Worm (Caenorhabditis elegans) whole organism, late embryonic: ENCODE data around the gene B0432.1.

Experiments
- C08G9.2 ChIP-seq: sonication (generic microtip); optimal IDR thresholded peaks from 2 replicates; lab custom pipeline; 2016; ENCODE audit warnings: mild to moderate bottlenecking, missing genetic modification characterization, moderate library complexity, missing compliant biosample characterization
- C38D4.7 ChIP-seq: fragments of 200-800 bp; sonication (Bioruptor generic); optimal IDR thresholded peaks from 2 replicates; lab custom pipeline; 2018; ENCODE audit warnings: mild to moderate bottlenecking, missing genetic modification characterization, moderate library complexity, missing compliant biosample characterization
- K02D7.2 ChIP-seq: sonication (generic microtip); optimal IDR thresholded peaks from 2 replicates; lab custom pipeline; 2017; ENCODE audit warnings: mild to moderate bottlenecking, missing genetic modification characterization, missing compliant biosample characterization
- K09A11.1 ChIP-seq: sonication (generic microtip); optimal IDR thresholded peaks from 2 replicates; lab custom pipeline; 2017; ENCODE audit warnings: antibody characterized with exemption, mild to moderate bottlenecking, missing genetic modification characterization, missing compliant biosample characterization; ENCODE audit not compliant: insufficient read depth
- T23F11.4 ChIP-seq: fragments of 200-800 bp; sonication (Bioruptor generic); optimal IDR thresholded peaks from 2 replicates; lab custom pipeline; 2018; ENCODE audit warnings: mild to moderate bottlenecking, missing genetic modification characterization, missing compliant biosample characterization
- Y22D7AL.16 ChIP-seq: sonication (generic microtip); optimal IDR thresholded peaks from 2 replicates; lab custom pipeline; 2016; ENCODE audit warnings: missing genetic modification characterization, missing compliant biosample characterization
- ahr-1 ChIP-seq: sonication (generic microtip); optimal IDR thresholded peaks from 2 replicates; lab custom pipeline; 2016; ENCODE audit warnings: missing genetic modification characterization, missing compliant biosample characterization
- ama-1 ChIP-seq: fragments of 150-350 bp; optimal IDR thresholded peaks from 2 replicates; lab custom pipeline; 2014
- ceh-14 ChIP-seq: sonication (generic microtip); optimal IDR thresholded peaks from 2 replicates; lab custom pipeline; 2016; ENCODE audit warnings: missing genotype, missing genetic modification characterization, missing compliant biosample characterization
- ceh-18 ChIP-seq: sonication (generic microtip); optimal IDR thresholded peaks from 2 replicates; lab custom pipeline; 2016; ENCODE audit warnings: missing genetic modification characterization, missing compliant biosample characterization
- ceh-19 ChIP-seq: fragments of 200-800 bp; sonication (Bioruptor generic); optimal IDR thresholded peaks from 2 replicates; lab custom pipeline; 2018; ENCODE audit warnings: mild to moderate bottlenecking, missing genetic modification characterization, missing compliant biosample characterization
- ceh-2 ChIP-seq: sonication (generic microtip); optimal IDR thresholded peaks from 2 replicates; lab custom pipeline; 2016; ENCODE audit warnings: missing genotype, missing genetic modification characterization, missing compliant biosample characterization
- ceh-22 ChIP-seq: sonication (generic microtip); optimal IDR thresholded peaks from 2 replicates; lab custom pipeline; 2017; ENCODE audit warnings: missing biosample characterization, missing genetic modification characterization
- ceh-24 ChIP-seq: sonication (generic microtip); optimal IDR thresholded peaks from 2 replicates; lab custom pipeline; 2016; ENCODE audit warnings: mild to moderate bottlenecking, missing genetic modification characterization, missing compliant biosample characterization
- ceh-34 ChIP-seq: sonication (generic microtip); optimal IDR thresholded peaks from 2 replicates; lab custom pipeline; 2016; ENCODE audit warnings: mild to moderate bottlenecking, missing genetic modification characterization, missing compliant biosample characterization
- ceh-45 ChIP-seq: fragments of 200-800 bp; sonication (Bioruptor generic); IDR thresholded peaks from 2 replicates; pipeline ENCODE4 v1.3.6; 2022; ENCODE audit warnings: missing genetic modification reagents, missing genetic modification characterization, missing compliant biosample characterization
- ceh-48 ChIP-seq: sonication (generic microtip); optimal IDR thresholded peaks from 2 replicates; lab custom pipeline; 2016; ENCODE audit warnings: missing genetic modification characterization, inconsistent platforms, missing compliant biosample characterization
- ceh-6 ChIP-seq: fragments of 200-800 bp; sonication (Bioruptor generic); optimal IDR thresholded peaks from 2 replicates; lab custom pipeline; 2018; ENCODE audit warnings: mild to moderate bottlenecking, missing genetic modification characterization, missing compliant biosample characterization
- ceh-9 ChIP-seq: sonication (generic microtip); optimal IDR thresholded peaks from 2 replicates; lab custom pipeline; 2016; ENCODE audit warnings: mild to moderate bottlenecking, missing genetic modification characterization, inconsistent platforms, missing compliant biosample characterization
- che-1 ChIP-seq: sonication (generic microtip); optimal IDR thresholded peaks from 2 replicates; lab custom pipeline; 2016; ENCODE audit warnings: mild to moderate bottlenecking, missing genetic modification characterization, missing compliant biosample characterization
- dmd-4 ChIP-seq: sonication (generic microtip); optimal IDR thresholded peaks from 2 replicates; lab custom pipeline; 2016; ENCODE audit warnings: borderline replicate concordance, missing genetic modification characterization, missing compliant biosample characterization
- dve-1 ChIP-seq: sonication (generic microtip); optimal IDR thresholded peaks from 2 replicates; lab custom pipeline; 2017; ENCODE audit warnings: antibody characterized with exemption, mild to moderate bottlenecking, missing genetic modification characterization, missing compliant biosample characterization
- elt-2 ChIP-seq: sonication (generic microtip); optimal IDR thresholded peaks from 2 replicates; lab custom pipeline; 2016; ENCODE audit warnings: missing genetic modification reagents, missing genetic modification characterization, missing compliant biosample characterization
- elt-4 ChIP-seq: sonication (generic microtip); optimal IDR thresholded peaks from 2 replicates; lab custom pipeline; 2016; ENCODE audit warnings: missing genetic modification characterization, missing compliant biosample characterization
- ets-4 ChIP-seq: sonication (generic microtip); optimal IDR thresholded peaks from 2 replicates; lab custom pipeline; 2016; ENCODE audit warnings: missing genetic modification characterization, missing compliant biosample characterization
- fkh-10 ChIP-seq: fragments of 150-350 bp; optimal IDR thresholded peaks from 2 replicates; lab custom pipeline; 2014; ENCODE audit warnings: missing biosample characterization, missing genetic modification reagents, missing genetic modification characterization
- fkh-6 ChIP-seq: sonication (generic microtip); optimal IDR thresholded peaks from 2 replicates; lab custom pipeline; 2016; ENCODE audit warnings: missing genetic modification characterization, missing compliant biosample characterization
- gmeb-2 ChIP-seq: sonication (generic microtip); optimal IDR thresholded peaks from 2 replicates; lab custom pipeline; 2016; ENCODE audit warnings: missing genetic modification characterization, inconsistent platforms, missing compliant biosample characterization
- hlh-13 ChIP-seq: fragments of 200-800 bp; sonication (Bioruptor generic); optimal IDR thresholded peaks from 2 replicates; lab custom pipeline; 2018; ENCODE audit warnings: mild to moderate bottlenecking, missing genetic modification characterization, missing compliant biosample characterization
- hlh-15 ChIP-seq: sonication (generic microtip); optimal IDR thresholded peaks from 2 replicates; lab custom pipeline; 2016; ENCODE audit warnings: missing genetic modification characterization, missing compliant biosample characterization
- hlh-30 ChIP-seq: sonication (generic microtip); optimal IDR thresholded peaks from 2 replicates; lab custom pipeline; 2017; ENCODE audit warnings: antibody characterized with exemption, missing genetic modification characterization, missing compliant biosample characterization; ENCODE audit not compliant: insufficient read depth
- hlh-8 ChIP-seq: sonication (generic microtip); optimal IDR thresholded peaks from 2 replicates; lab custom pipeline; 2016; ENCODE audit warnings: missing genotype, missing genetic modification characterization, missing compliant biosample characterization
- lim-6 ChIP-seq: sonication (generic microtip); optimal IDR thresholded peaks from 2 replicates; lab custom pipeline; 2016; ENCODE audit warnings: missing genetic modification characterization, missing compliant biosample characterization
- madf-2 ChIP-seq: sonication (generic microtip); optimal IDR thresholded peaks from 2 replicates; lab custom pipeline; 2017; ENCODE audit warnings: missing genetic modification characterization, missing compliant biosample characterization
- npax-4 ChIP-seq: sonication (generic microtip); optimal IDR thresholded peaks from 2 replicates; lab custom pipeline; 2016; ENCODE audit warnings: missing genetic modification characterization, missing compliant biosample characterization
- pag-3 ChIP-seq: sonication (generic microtip); optimal IDR thresholded peaks from 2 replicates; lab custom pipeline; 2016; ENCODE audit warnings: missing compliant biosample characterization, missing genetic modification characterization, borderline replicate concordance
- pat-9 ChIP-seq: fragments of 200-800 bp; sonication (Bioruptor generic); optimal IDR thresholded peaks from 2 replicates; lab custom pipeline; 2018; ENCODE audit warnings: mild to moderate bottlenecking, missing genetic modification characterization, moderate library complexity, missing compliant biosample characterization
- pax-1 ChIP-seq: fragments of 150-350 bp; optimal IDR thresholded peaks from 2 replicates; lab custom pipeline; 2014; ENCODE audit warnings: missing biosample characterization, missing genetic modification characterization
- pha-4 ChIP-seq: fragments of 150-350 bp; optimal IDR thresholded peaks from 2 replicates; lab custom pipeline; 2018; ENCODE audit warnings: missing biosample characterization, missing genetic modification reagents, missing genetic modification characterization
- pros-1 ChIP-seq: fragments of 150-350 bp; optimal IDR thresholded peaks from 2 replicates; lab custom pipeline; 2014; ENCODE audit warnings: missing biosample characterization, missing genetic modification reagents, missing genetic modification characterization
- ref-2 ChIP-seq: sonication (generic microtip); optimal IDR thresholded peaks from 2 replicates; lab custom pipeline; 2016; ENCODE audit warnings: missing genetic modification characterization, missing compliant biosample characterization
- rnt-1 ChIP-seq: sonication (generic microtip); optimal IDR thresholded peaks from 2 replicates; lab custom pipeline; 2016; ENCODE audit warnings: missing genetic modification characterization, missing compliant biosample characterization
- sdc-2 ChIP-seq: sonication (generic microtip); optimal IDR thresholded peaks from 2 replicates; lab custom pipeline; 2016; ENCODE audit warnings: missing genotype, missing genetic modification characterization, missing compliant biosample characterization
- sox-4 ChIP-seq: sonication (generic microtip); optimal IDR thresholded peaks from 2 replicates; lab custom pipeline; 2017; ENCODE audit warnings: mild to moderate bottlenecking, missing genetic modification characterization, inconsistent platforms, missing compliant biosample characterization
- tbx-2 ChIP-seq: sonication (generic microtip); optimal IDR thresholded peaks from 2 replicates; lab custom pipeline; 2016; ENCODE audit warnings: missing genetic modification characterization, missing compliant biosample characterization
- tbx-7 ChIP-seq: sonication (generic microtip); optimal IDR thresholded peaks from 2 replicates; lab custom pipeline; 2016; ENCODE audit warnings: missing genotype, missing genetic modification characterization, missing compliant biosample characterization
- ttx-3 ChIP-seq: sonication (generic microtip); optimal IDR thresholded peaks from 2 replicates; lab custom pipeline; 2016; ENCODE audit warnings: missing genetic modification reagents, missing genetic modification characterization, missing compliant biosample characterization
- unc-42 ChIP-seq: sonication (generic microtip); optimal IDR thresholded peaks from 2 replicates; lab custom pipeline; 2016; ENCODE audit warnings: missing genotype, missing genetic modification characterization, missing compliant biosample characterization
- unc-86 ChIP-seq: sonication (generic microtip); optimal IDR thresholded peaks from 2 replicates; lab custom pipeline; 2016; ENCODE audit warnings: missing genetic modification characterization, missing compliant biosample characterization

The B0432.1 gene

ce11 chrII:296911-297440 is at the start of gene B0432.1, which contains the start of gene clec-117:
TSS of gene B0432.1 (plus strand) at chrII:297390.
TSS of gene clec-117 (minus strand) at chrII:297011.
- TF ChIP-seq ets-4: no peak
- no peak for TF ChIP-seq che-1 (tag; lab: Kevin White, UChicago)
- TF ChIP-seq hlh-8: no peak
- no peak for TF ChIP-seq ceh-6
- TF ChIP-seq K02D7.2 (tag; lab: Kevin White, UChicago): no peak
- no peak for TF ChIP-seq ttx-3 (tag; lab: Kevin White, UChicago)
- no peak for TF ChIP-seq ama-1
- TF ChIP-seq ceh-9 (tag; lab: Kevin White, UChicago): no peak
- TF ChIP-seq, all 69 proteins: peak for 0

ce11 chrII:247736-248135 is 49.5 kb upstream of the B0432.1 start:
- no peak for TF ChIP-seq ceh-2 (tag; lab: Kevin White, UChicago)
- no peak for TF ChIP-seq tbx-2 (tag; lab: Kevin White, UChicago)
- TF ChIP-seq pag-3: no peak
- TF ChIP-seq Y22D7AL.16: no peak
- TF ChIP-seq ceh-48 (tag; lab: Kevin White, UChicago): no peak
- TF ChIP-seq elt-2 (tag; lab: Kevin White, UChicago): no peak
- no peak for TF ChIP-seq madf-2 (tag; lab: Kevin White, UChicago)
- no peak for TF ChIP-seq ahr-1 (tag; lab: Kevin White, UChicago)

- TF ChIP-seq sox-4 (peak; percentile 61), T23F11.4 (GFP tag; lab: Kevin White, UChicago) (peak; percentile 56), npax-4 (tag; lab: Kevin White, UChicago) (peak; percentile 43), fkh-6 (tag; lab: Kevin White, UChicago) (peak; percentile 53), ets-4 (peak; percentile 60), dmd-4 (tag; lab: Kevin White, UChicago) (peak; percentile 80), fkh-10 (peak; percentile 84), unc-86 (peak; percentile 83), hlh-15 (peak; percentile 66), ceh-19 (GFP tag; lab: Kevin White, UChicago) (peak; percentile 74), hlh-13 (GFP tag; lab: Kevin White, UChicago) (peak; percentile 25), C08G9.2 (peak; percentile 87), dve-1 (tag; lab: Kevin White, UChicago) (peak; percentile 42), ceh-34 (tag; lab: Kevin White, UChicago) (peak; percentile 88), sdc-2 (tag; lab: Kevin White, UChicago) (peak; percentile 65), hlh-30 (tag; lab: Kevin White, UChicago) (peak; percentile 10), C38D4.7 (peak; percentile 26), ceh-24 (tag; lab: Kevin White, UChicago) (peak; percentile 62), gmeb-2 (tag; lab: Kevin White, UChicago) (peak; percentile 63), rnt-1 (tag; lab: Kevin White, UChicago) (peak; percentile 94), pros-1 (tag; lab: Kevin White, UChicago) (no peak), tbx-7 (tag; lab: Kevin White, UChicago) (peak; percentile 77), elt-4 (tag; lab: Kevin White, UChicago) (no peak), pha-4 (tag; lab: Kevin White, UChicago) (no peak), pax-1 (tag; lab: Kevin White, UChicago) (peak; percentile 48), unc-42 (tag; lab: Kevin White, UChicago) (peak; percentile 99), ceh-18 (tag; lab: Kevin White, UChicago) (peak; percentile 92), pat-9 (tag; lab: Kevin White, UChicago) (peak; percentile 76), ama-1 (no peak), ceh-14 (tag; lab: Kevin White, UChicago) (peak; percentile 86), ceh-45 (GFP tag; lab: Robert Waterston, UW) (0 out of 2 replicates have a peak, but pooled peaks have one; percentile 45), ref-2 (tag; lab: Kevin White, UChicago) (peak; percentile 90), ceh-22 (tag; lab: Kevin White, UChicago) (no peak), lim-6 (no peak), che-1 (tag; lab: Kevin White, UChicago) (peak; percentile 55), ceh-6 (peak; percentile 59), K09A11.1 (tag; lab: Kevin White, UChicago) (peak; percentile 67), ceh-48 (tag; lab: Kevin White, UChicago) (peak; percentile 97), ceh-2 (tag; lab: Kevin White, UChicago) (peak; percentile 82)
Observed at ce11 chrII:255124-255523, 42.1 kb upstream of the B0432.1 start.
